Worm (Caenorhabditis elegans) whole organism, midembryonic: Measurements from ENCODE around the gene B0284.3.

Experiments used
- T22C8.4 ChIP-seq: fragments of 200-800 bp; sonication (Bioruptor generic); IDR thresholded peaks from 2 replicates; pipeline ENCODE4 v1.3.6; 2022; ENCODE audit warnings: missing genetic modification characterization, missing compliant biosample characterization
- cog-1 ChIP-seq: sonication (generic microtip); optimal IDR thresholded peaks from 2 replicates; lab custom pipeline; 2016; ENCODE audit warnings: missing genetic modification characterization, missing compliant biosample characterization
- flt-1 ChIP-seq: fragments of 200-800 bp; sonication (Bioruptor generic); IDR thresholded peaks from 2 replicates; pipeline ENCODE4 v1.3.6; 2022; ENCODE audit warnings: missing genetic modification characterization, missing compliant biosample characterization
- klf-2 ChIP-seq: fragments of 200-800 bp; sonication (Bioruptor generic); conservative IDR thresholded peaks from 2 replicates; pipeline ENCODE4 v1.3.6; 2022; ENCODE audit warnings: missing genetic modification reagents, missing genetic modification characterization, missing compliant biosample characterization
- med-1 ChIP-seq: sonication (generic microtip); optimal IDR thresholded peaks from 2 replicates; lab custom pipeline; 2017; ENCODE audit warnings: missing genetic modification characterization, mild to moderate bottlenecking, missing compliant biosample characterization, antibody characterized with exemption, missing genetic modification reagents; ENCODE audit not compliant: insufficient read depth
- ref-1 ChIP-seq: fragments of 200-800 bp; sonication (Bioruptor generic); conservative IDR thresholded peaks from 2 replicates; pipeline ENCODE4 v1.3.6; 2022; ENCODE audit warnings: missing genetic modification reagents, missing genetic modification characterization, missing compliant biosample characterization
- tab-1 ChIP-seq: fragments of 200-800 bp; sonication (Bioruptor generic); IDR thresholded peaks from 2 replicates; pipeline ENCODE4 v1.3.6; 2022; ENCODE audit warnings: missing genetic modification characterization, missing compliant biosample characterization
- ztf-23 ChIP-seq: fragments of 200-800 bp; sonication (Bioruptor generic); IDR thresholded peaks from 2 replicates; pipeline ENCODE4 v1.3.6; 2022; ENCODE audit warnings: missing genetic modification reagents, missing genetic modification characterization, missing compliant biosample characterization
- ztf-29 ChIP-seq: fragments of 200-800 bp; sonication (Bioruptor generic); IDR thresholded peaks from 2 replicates; pipeline ENCODE4 v1.3.6; 2022; ENCODE audit warnings: missing genetic modification reagents, missing genetic modification characterization, missing compliant biosample characterization

B0284.3 gene

ce11 chrIII:4374854-4375253 is 4.8 kb downstream of the B0284.3 start, which contains the start of gene pals-26:
Gene pals-26, plus strand, starts transcription at chrIII:4375154.
- no peak for TF ChIP-seq cog-1 (tag; lab: Kevin White, UChicago)
- no peak for TF ChIP-seq med-1 (GFP tag; lab: Kevin White, UChicago)
- no peak for TF ChIP-seq tab-1 (GFP tag; lab: Robert Waterston, UW)
- no peak for TF ChIP-seq ref-1 (GFP tag; lab: Robert Waterston, UW)
- TF ChIP-seq T22C8.4 = no peak
- TF ChIP-seq ztf-23 (GFP tag; lab: Robert Waterston, UW) = no peak
- TF ChIP-seq klf-2 (GFP tag; lab: Robert Waterston, UW) = no peak
- TF ChIP-seq ztf-29 (GFP tag; lab: Robert Waterston, UW) = no peak
- no peak for TF ChIP-seq flt-1 (GFP tag; lab: Robert Waterston, UW)

- TF ChIP-seq ztf-23 (GFP tag; lab: Robert Waterston, UW) (no peak), ref-1 (GFP tag; lab: Robert Waterston, UW) (no peak), T22C8.4 (no peak), cog-1 (tag; lab: Kevin White, UChicago) (no peak)
These were observed 6.7 kb downstream of the B0284.3 start for ce11 chrIII:4372894-4373293.

- TF ChIP-seq ztf-29 (GFP tag; lab: Robert Waterston, UW) (no peak), tab-1 (GFP tag; lab: Robert Waterston, UW) (no peak), flt-1 (GFP tag; lab: Robert Waterston, UW) (no peak), cog-1 (tag; lab: Kevin White, UChicago) (no peak), klf-2 (GFP tag; lab: Robert Waterston, UW) (no peak), T22C8.4 (no peak), ztf-23 (GFP tag; lab: Robert Waterston, UW) (no peak), med-1 (GFP tag; lab: Kevin White, UChicago) (no peak), ref-1 (GFP tag; lab: Robert Waterston, UW) (no peak)
These were observed 9.0 kb downstream of the B0284.3 start, which contains the start of gene ckb-3 for ce11 chrIII:4370585-4370984. Gene ckb-3, plus strand, starts transcription at chrIII:4370885.

- peak; percentile 87 for TF ChIP-seq tab-1 (GFP tag; lab: Robert Waterston, UW)
- peak; percentile 63 for TF ChIP-seq ref-1 (GFP tag; lab: Robert Waterston, UW)
- TF ChIP-seq klf-2 (GFP tag; lab: Robert Waterston, UW) = 0 out of 2 replicates have a peak, but pooled peaks have one; percentile 62
- peak; percentile 85 for TF ChIP-seq ztf-23 (GFP tag; lab: Robert Waterston, UW)
- peak; percentile 66; the same call in 1 of the 2 replicates for TF ChIP-seq T22C8.4
- TF ChIP-seq ztf-29 (GFP tag; lab: Robert Waterston, UW) = 0 out of 2 replicates have a peak, but pooled peaks have one; percentile 56
- peak; percentile 27 for TF ChIP-seq cog-1 (tag; lab: Kevin White, UChicago)
- TF ChIP-seq flt-1 (GFP tag; lab: Robert Waterston, UW) = peak; percentile 93
These were observed 10.2 kb downstream of the B0284.3 start for ce11 chrIII:4369381-4369809.

- TF ChIP-seq tab-1 (GFP tag; lab: Robert Waterston, UW) (no peak), med-1 (GFP tag; lab: Kevin White, UChicago) (no peak), flt-1 (GFP tag; lab: Robert Waterston, UW) (no peak), ref-1 (GFP tag; lab: Robert Waterston, UW) (no peak), cog-1 (tag; lab: Kevin White, UChicago) (no peak), ztf-23 (GFP tag; lab: Robert Waterston, UW) (no peak), T22C8.4 (no peak), ztf-29 (GFP tag; lab: Robert Waterston, UW) (no peak), klf-2 (GFP tag; lab: Robert Waterston, UW) (no peak)
These were observed 12.0 kb downstream of the B0284.3 start, which contains the start of gene ckb-2 for ce11 chrIII:4367649-4368048. Gene ckb-2, plus strand, starts transcription at chrIII:4367949.

ce11 chrIII:4364974-4365373 is 14.6 kb downstream of the B0284.3 start, which contains the start of gene ckb-1:
Gene ckb-1, plus strand, starts transcription at chrIII:4365274.
- TF ChIP-seq ztf-23 (GFP tag; lab: Robert Waterston, UW) = no peak
- TF ChIP-seq flt-1 (GFP tag; lab: Robert Waterston, UW) = no peak
- TF ChIP-seq ztf-29 (GFP tag; lab: Robert Waterston, UW) = no peak
- no peak for TF ChIP-seq tab-1 (GFP tag; lab: Robert Waterston, UW)
- no peak for TF ChIP-seq cog-1 (tag; lab: Kevin White, UChicago)
- TF ChIP-seq T22C8.4 = no peak
- TF ChIP-seq med-1 (GFP tag; lab: Kevin White, UChicago) = no peak
- no peak for TF ChIP-seq klf-2 (GFP tag; lab: Robert Waterston, UW)
- no peak for TF ChIP-seq ref-1 (GFP tag; lab: Robert Waterston, UW)

- TF ChIP-seq flt-1 (GFP tag; lab: Robert Waterston, UW) (0 out of 2 replicates have a peak, but pooled peaks have one; percentile 6), T22C8.4 (no peak)
These were observed 17.3 kb downstream of the B0284.3 start for ce11 chrIII:4362332-4362731.

ce11 chrIII:4359900-4360299 is 19.7 kb downstream of the B0284.3 start:
- no peak for TF ChIP-seq T22C8.4
- no peak for TF ChIP-seq klf-2 (GFP tag; lab: Robert Waterston, UW)
- TF ChIP-seq med-1 (GFP tag; lab: Kevin White, UChicago) = no peak
- TF ChIP-seq cog-1 (tag; lab: Kevin White, UChicago) = no peak
- no peak for TF ChIP-seq ztf-23 (GFP tag; lab: Robert Waterston, UW)
- no peak for TF ChIP-seq tab-1 (GFP tag; lab: Robert Waterston, UW)
- TF ChIP-seq flt-1 (GFP tag; lab: Robert Waterston, UW) = no peak
- TF ChIP-seq ref-1 (GFP tag; lab: Robert Waterston, UW) = no peak
- no peak for TF ChIP-seq ztf-29 (GFP tag; lab: Robert Waterston, UW)

ce11 chrIII:4359208-4359607 is 20.4 kb downstream of the B0284.3 start:
- TF ChIP-seq ztf-23 (GFP tag; lab: Robert Waterston, UW) = no peak
- no peak for TF ChIP-seq tab-1 (GFP tag; lab: Robert Waterston, UW)
- TF ChIP-seq ref-1 (GFP tag; lab: Robert Waterston, UW) = no peak
- no peak for TF ChIP-seq klf-2 (GFP tag; lab: Robert Waterston, UW)
- TF ChIP-seq cog-1 (tag; lab: Kevin White, UChicago) = no peak
- TF ChIP-seq med-1 (GFP tag; lab: Kevin White, UChicago) = no peak
- TF ChIP-seq flt-1 (GFP tag; lab: Robert Waterston, UW) = no peak
- TF ChIP-seq T22C8.4 = no peak
- TF ChIP-seq ztf-29 (GFP tag; lab: Robert Waterston, UW) = no peak
